Worm (Caenorhabditis elegans) whole organism, young adult: ENCODE results near the gene nphp-4.

Source experiments
- F55B11.4 ChIP-seq: sonication (generic microtip); optimal IDR thresholded peaks from 2 replicates; lab custom pipeline; 2016; ENCODE audit warnings: missing compliant biosample characterization, missing genetic modification characterization, borderline replicate concordance; ENCODE audit not compliant: insufficient read depth
- Y53F4B.3 ChIP-seq: fragments of 200-800 bp; sonication (Bioruptor generic); IDR thresholded peaks from 2 replicates; pipeline ENCODE4 v1.3.6; 2022; ENCODE audit warnings: missing genetic modification reagents, missing genetic modification characterization, missing compliant biosample characterization
- ceh-100 ChIP-seq: fragments of 200-800 bp; sonication (Bioruptor generic); IDR thresholded peaks from 2 replicates; pipeline ENCODE4 v1.3.6; 2022; ENCODE audit warnings: missing genetic modification reagents, missing genetic modification characterization, missing compliant biosample characterization
- snpc-4 ChIP-seq, 5 experiments: fragments of 150-350 bp in 1 of 5; sonication (generic microtip) in 4 of 5; optimal IDR thresholded peaks; 2 replicates each; lab custom pipeline; 2014 to 2018; ENCODE audit warnings: missing genetic modification characterization in 5 of 5, missing biosample characterization in 3 of 5, antibody characterized with exemption in 2 of 5, mild to moderate bottlenecking in 2 of 5, missing compliant biosample characterization in 2 of 5, missing genotype in 2 of 5, moderate library complexity in 2 of 5, missing genetic modification reagents in 1 of 5

DNA sequence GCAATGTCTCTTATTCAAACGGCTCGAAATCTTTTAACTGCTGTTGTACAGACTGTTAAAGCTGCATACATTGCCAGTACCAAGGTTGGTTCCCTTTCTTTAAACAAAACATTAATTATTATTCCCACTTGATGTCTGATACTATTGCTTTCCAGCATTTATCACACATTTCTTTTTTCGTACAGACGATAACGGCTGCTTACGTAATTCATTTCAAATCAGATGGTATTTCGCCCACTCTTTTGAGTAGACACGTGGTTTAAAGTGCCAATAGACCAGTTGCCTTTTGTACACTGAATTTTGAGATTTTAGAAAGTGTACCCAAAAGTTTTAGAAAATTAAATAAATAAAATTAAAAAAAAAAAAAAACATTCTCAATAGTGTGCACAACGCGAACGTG lies 5.9 kb upstream of the nphp-4 start:
- TF ChIP-seq F55B11.4 (tag; lab: Kevin White, UChicago) (no peak), snpc-4 (GFP tag; optimal IDR thresholded peaks at IDR 0.05; lab: Kevin White, UChicago) (no peak), snpc-4 (tag; optimal IDR thresholded peaks at IDR 0.05; lab: Kevin White, UChicago) (no peak), ceh-100 (GFP tag; lab: Robert Waterston, UW) (no peak), Y53F4B.3 (GFP tag; lab: Robert Waterston, UW) (no peak)
